Fruit fly (Drosophila melanogaster): ENCODE data around the gene CG31522.
A peak's percentile ranks its signal among the peaks of the same experiment; 100 is the strongest.

Gene CG31522

dm6 chr3R:4468926-4469325 lies 6.2 kb upstream of the CG31522 start (continued):
- no peak for TF ChIP-seq fkh (GFP tag; optimal IDR thresholded peaks at IDR 0.05)
- no peak for TF ChIP-seq CG11902 (GFP tag; optimal IDR thresholded peaks at IDR 0.05)
- peak; percentile 44 for TF ChIP-seq CG9139 (GFP tag; optimal IDR thresholded peaks at IDR 0.05)
- no peak for TF ChIP-seq Smox (GFP tag; optimal IDR thresholded peaks at IDR 0.05)
- TF ChIP-seq fd59A (GFP tag; optimal IDR thresholded peaks at IDR 0.05): no peak
- no peak for TF ChIP-seq pdm3 (GFP tag; optimal IDR thresholded peaks at IDR 0.05)
- no peak for TF ChIP-seq Hr39 (GFP tag; optimal IDR thresholded peaks at IDR 0.05)
- TF ChIP-seq CG8632 (GFP tag; optimal IDR thresholded peaks at IDR 0.05): no peak
- TF ChIP-seq fd85E (GFP tag; optimal IDR thresholded peaks at IDR 0.05): no peak
- no peak for TF ChIP-seq CG8319 (GFP tag; optimal IDR thresholded peaks at IDR 0.05)
- TF ChIP-seq CG6276 (GFP tag; optimal IDR thresholded peaks at IDR 0.05): no peak
- no peak for TF ChIP-seq Hr4 (GFP tag; optimal IDR thresholded peaks at IDR 0.05)
- TF ChIP-seq spab (GFP tag; optimal IDR thresholded peaks at IDR 0.05): peak; percentile 36
- TF ChIP-seq Gug (GFP tag; IDR thresholded peaks at IDR 0.05): no peak
- no peak for TF ChIP-seq CG31627 (GFP tag; optimal IDR thresholded peaks at IDR 0.05)
- no peak for TF ChIP-seq vri (GFP tag; optimal IDR thresholded peaks at IDR 0.05)
- TF ChIP-seq salr (GFP tag; optimal IDR thresholded peaks at IDR 0.05): no peak
- no peak for TF ChIP-seq Sox15 (GFP tag; optimal IDR thresholded peaks at IDR 0.05)
- TF ChIP-seq CG34406 (GFP tag; optimal IDR thresholded peaks at IDR 0.05): no peak
- TF ChIP-seq CG6854 (GFP tag; optimal IDR thresholded peaks at IDR 0.05): peak; percentile 64
- no peak for TF ChIP-seq CG7368 (GFP tag; optimal IDR thresholded peaks at IDR 0.05)
- no peak for TF ChIP-seq Met (GFP tag; optimal IDR thresholded peaks at IDR 0.05)
- TF ChIP-seq svp (GFP tag): peak; percentile 86
- TF ChIP-seq Ets21C (GFP tag; optimal IDR thresholded peaks at IDR 0.05): no peak
- no peak for TF ChIP-seq achi (GFP tag; optimal IDR thresholded peaks at IDR 0.05)
- TF ChIP-seq Sox14 (GFP tag; optimal IDR thresholded peaks at IDR 0.05): peak; percentile 17
- no peak for TF ChIP-seq CG32006 (GFP tag; optimal IDR thresholded peaks at IDR 0.05)
- TF ChIP-seq esn (GFP tag; optimal IDR thresholded peaks at IDR 0.05): no peak

DNA sequence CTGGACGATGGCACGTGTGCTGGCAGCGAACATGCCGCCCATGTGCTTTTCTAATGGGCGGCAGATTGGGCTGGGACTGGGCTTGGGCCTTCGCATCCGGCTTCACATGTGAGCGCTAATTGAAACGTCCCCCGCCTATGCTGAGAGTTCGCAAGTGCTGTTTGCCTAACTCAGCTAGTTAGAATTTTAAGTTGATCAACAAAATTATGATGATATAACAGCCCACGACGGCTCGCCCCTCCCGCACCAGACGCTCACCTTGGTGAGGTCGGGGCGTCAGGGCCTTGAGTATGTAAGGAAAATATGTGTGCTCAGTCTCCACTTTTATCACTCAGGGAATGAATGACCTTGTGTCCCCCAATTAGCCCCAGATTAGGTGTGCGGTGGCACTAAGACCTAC lies 4.2 kb upstream of the CG31522 start:
- TF ChIP-seq fkh (GFP tag; optimal IDR thresholded peaks at IDR 0.05) (peak; percentile 62), topi (GFP tag; optimal IDR thresholded peaks at IDR 0.05) (no peak)

- TF ChIP-seq CG10631 (GFP tag; optimal IDR thresholded peaks at IDR 0.05): no peak
- no peak for TF ChIP-seq cyc (GFP tag; optimal IDR thresholded peaks at IDR 0.05)
- no peak for TF ChIP-seq Gug (GFP tag; IDR thresholded peaks at IDR 0.05)
- no peak for TF ChIP-seq net (GFP tag; optimal IDR thresholded peaks at IDR 0.05)
- no peak for TF ChIP-seq CG6854 (GFP tag; optimal IDR thresholded peaks at IDR 0.05)
- no peak for TF ChIP-seq CG11902 (GFP tag; optimal IDR thresholded peaks at IDR 0.05)
- no peak for TF ChIP-seq eg (GFP tag; IDR thresholded peaks at IDR 0.05)
- TF ChIP-seq CG11294 (GFP tag; IDR thresholded peaks at IDR 0.05): no peak
- no peak for TF ChIP-seq fd85E (GFP tag; optimal IDR thresholded peaks at IDR 0.05)
- TF ChIP-seq CG4318 (GFP tag; optimal IDR thresholded peaks at IDR 0.05): no peak
- no peak for TF ChIP-seq Met (GFP tag; optimal IDR thresholded peaks at IDR 0.05)
- TF ChIP-seq Lpt (GFP tag; optimal IDR thresholded peaks at IDR 0.05): no peak
- no peak for TF ChIP-seq CG6808 (GFP tag; optimal IDR thresholded peaks at IDR 0.05)
- TF ChIP-seq salr (GFP tag; optimal IDR thresholded peaks at IDR 0.05): no peak
- TF ChIP-seq fd59A (GFP tag; optimal IDR thresholded peaks at IDR 0.05): no peak
- no peak for TF ChIP-seq CG1621 (tag; optimal IDR thresholded peaks at IDR 0.05)
- TF ChIP-seq Eip75B (GFP tag; optimal IDR thresholded peaks at IDR 0.05): no peak
- TF ChIP-seq fkh (GFP tag; optimal IDR thresholded peaks at IDR 0.05): no peak
- no peak for TF ChIP-seq Ets21C (GFP tag; optimal IDR thresholded peaks at IDR 0.05)
These were observed 4.4 kb downstream of the CG31522 start for dm6 chr3R:4458272-4458671.
